Worm (Caenorhabditis elegans) whole organism, young adult: ENCODE results near the gene wht-6.

Experiments used
- B0035.1 ChIP-seq: sonication (generic microtip); optimal IDR thresholded peaks from 2 replicates; lab custom pipeline; 2016; ENCODE audit warnings: missing genetic modification characterization, mild to moderate bottlenecking, missing compliant biosample characterization, missing genotype, missing genetic modification reagents
- B0261.1 ChIP-seq: sonication (generic microtip); optimal IDR thresholded peaks from 2 replicates; lab custom pipeline; 2016; ENCODE audit warnings: mild to moderate bottlenecking, missing genetic modification characterization, moderate library complexity, missing compliant biosample characterization
- B0336.3 ChIP-seq: fragments of 200-800 bp; sonication (Bioruptor generic); IDR thresholded peaks from 2 replicates; pipeline ENCODE4 v1.3.6; 2022; ENCODE audit warnings: missing genetic modification characterization, missing compliant biosample characterization
- F10E7.11 ChIP-seq: sonication (generic microtip); optimal IDR thresholded peaks from 2 replicates; lab custom pipeline; 2017; ENCODE audit warnings: mild to moderate bottlenecking, missing genetic modification characterization, moderate library complexity, missing compliant biosample characterization
- F22D6.2 ChIP-seq: sonication (generic microtip); optimal IDR thresholded peaks from 2 replicates; lab custom pipeline; 2016; ENCODE audit warnings: mild to moderate bottlenecking, missing genetic modification characterization, missing compliant biosample characterization
- F23B12.7 ChIP-seq: sonication (generic microtip); optimal IDR thresholded peaks from 2 replicates; lab custom pipeline; 2017; ENCODE audit warnings: missing genetic modification characterization, mild to moderate bottlenecking, missing compliant biosample characterization, antibody characterized with exemption, moderate library complexity; ENCODE audit not compliant: insufficient read depth
- F55B11.4 ChIP-seq: sonication (generic microtip); optimal IDR thresholded peaks from 2 replicates; lab custom pipeline; 2016; ENCODE audit warnings: missing compliant biosample characterization, missing genetic modification characterization, borderline replicate concordance; ENCODE audit not compliant: insufficient read depth
- F57C9.4 ChIP-seq: sonication (generic microtip); optimal IDR thresholded peaks from 2 replicates; lab custom pipeline; 2017; ENCODE audit warnings: mild to moderate bottlenecking, missing genetic modification characterization, missing compliant biosample characterization
- Y53F4B.3 ChIP-seq: fragments of 200-800 bp; sonication (Bioruptor generic); IDR thresholded peaks from 2 replicates; pipeline ENCODE4 v1.3.6; 2022; ENCODE audit warnings: missing genetic modification reagents, missing genetic modification characterization, missing compliant biosample characterization
- Y79H2A.3 ChIP-seq: fragments of 200-800 bp; sonication (Bioruptor generic); conservative IDR thresholded peaks from 2 replicates; pipeline ENCODE4 v1.3.6; 2022; ENCODE audit warnings: missing genetic modification reagents, missing genetic modification characterization, missing compliant biosample characterization
- akir-1 ChIP-seq: fragments of 200-800 bp; sonication (Bioruptor generic); optimal IDR thresholded peaks from 2 replicates; lab custom pipeline; 2018; ENCODE audit warnings: mild to moderate bottlenecking, missing genetic modification characterization, moderate library complexity, missing compliant biosample characterization
- aptf-3 ChIP-seq: fragments of 200-800 bp; sonication (Bioruptor generic); IDR thresholded peaks from 2 replicates; pipeline ENCODE4 v1.3.6; 2022; ENCODE audit warnings: missing genetic modification characterization, missing compliant biosample characterization
- athp-1 ChIP-seq: sonication (generic microtip); optimal IDR thresholded peaks from 2 replicates; lab custom pipeline; 2017; ENCODE audit warnings: mild to moderate bottlenecking, missing genetic modification characterization, missing compliant biosample characterization
- attf-5 ChIP-seq: fragments of 200-800 bp; sonication (Bioruptor generic); optimal IDR thresholded peaks from 2 replicates; lab custom pipeline; 2018; ENCODE audit warnings: mild to moderate bottlenecking, missing genetic modification characterization, missing compliant biosample characterization
- ceh-27 ChIP-seq: fragments of 200-800 bp; sonication (Bioruptor generic); optimal IDR thresholded peaks from 2 replicates; lab custom pipeline; 2018; ENCODE audit warnings: mild to moderate bottlenecking, missing genetic modification characterization, moderate library complexity, missing compliant biosample characterization
- ceh-58 ChIP-seq: fragments of 200-800 bp; sonication (Bioruptor generic); IDR thresholded peaks from 2 replicates; pipeline ENCODE4 v1.3.6; 2022; ENCODE audit warnings: missing genetic modification characterization, missing compliant biosample characterization
- dox-1 ChIP-seq: fragments of 200-800 bp; sonication (Bioruptor generic); IDR thresholded peaks from 2 replicates; pipeline ENCODE4 v1.3.6; 2022; ENCODE audit warnings: missing genetic modification reagents, missing genetic modification characterization, missing compliant biosample characterization
- efl-1 ChIP-seq: fragments of 150-350 bp; optimal IDR thresholded peaks from 2 replicates; lab custom pipeline; 2014; ENCODE audit warnings: missing biosample characterization, missing genetic modification reagents, missing genetic modification characterization
- ets-4 ChIP-seq: fragments of 200-800 bp; sonication (Bioruptor generic); optimal IDR thresholded peaks from 2 replicates; lab custom pipeline; 2018; ENCODE audit warnings: mild to moderate bottlenecking, missing genetic modification characterization, missing compliant biosample characterization
- fkh-3 ChIP-seq: sonication (generic microtip); optimal IDR thresholded peaks from 2 replicates; lab custom pipeline; 2016; ENCODE audit warnings: mild to moderate bottlenecking, missing genetic modification characterization, missing compliant biosample characterization
- him-1 ChIP-seq: sonication (generic microtip); optimal IDR thresholded peaks from 2 replicates; lab custom pipeline; 2016; ENCODE audit warnings: missing genotype, missing genetic modification reagents, missing genetic modification characterization, missing compliant biosample characterization
- hmg-20 ChIP-seq: fragments of 200-800 bp; sonication (Bioruptor generic); IDR thresholded peaks from 2 replicates; pipeline ENCODE4 v1.3.6; 2022; ENCODE audit warnings: missing genetic modification reagents, missing genetic modification characterization, missing compliant biosample characterization
- let-526 ChIP-seq: fragments of 200-800 bp; sonication (Bioruptor generic); IDR thresholded peaks from 2 replicates; pipeline ENCODE4 v1.3.6; 2022; ENCODE audit warnings: missing genetic modification reagents, missing genetic modification characterization, missing compliant biosample characterization
- lin-26 ChIP-seq: fragments of 200-800 bp; sonication (Bioruptor generic); IDR thresholded peaks from 2 replicates; pipeline ENCODE4 v1.3.6; 2022; ENCODE audit warnings: missing genetic modification reagents, missing genetic modification characterization, missing compliant biosample characterization
- lin-35 ChIP-seq, 3 experiments: fragments of 150-350 bp in 2 of 3; sonication (generic microtip) in 1 of 3; optimal IDR thresholded peaks; 2 replicates each; lab custom pipeline; 2014 to 2018; ENCODE audit warnings: missing biosample characterization in 3 of 3, missing genetic modification characterization in 3 of 3, missing genetic modification reagents in 3 of 3
- madf-10 ChIP-seq: sonication (generic microtip); optimal IDR thresholded peaks from 2 replicates; lab custom pipeline; 2016; ENCODE audit warnings: mild to moderate bottlenecking, missing genetic modification characterization, missing compliant biosample characterization
- nhr-179 ChIP-seq: sonication (generic microtip); optimal IDR thresholded peaks from 2 replicates; lab custom pipeline; 2016; ENCODE audit warnings: mild to moderate bottlenecking, missing genetic modification characterization, missing compliant biosample characterization
- rpc-1 ChIP-seq, 2 experiments: fragments of 150-350 bp in 1 of 2; sonication (generic microtip) in 1 of 2; optimal IDR thresholded peaks; 2 replicates each; lab custom pipeline; 2014 to 2018; ENCODE audit warnings: missing biosample characterization in 1 of 2, missing genetic modification characterization in 1 of 2, missing genetic modification reagents in 1 of 2, missing genotype in 1 of 2
- sea-2 ChIP-seq: fragments of 200-800 bp; sonication (Bioruptor generic); IDR thresholded peaks from 2 replicates; pipeline ENCODE4 v1.3.6; 2022; ENCODE audit warnings: missing genetic modification characterization, missing compliant biosample characterization
- snpc-3.4 ChIP-seq: sonication (generic microtip); optimal IDR thresholded peaks from 2 replicates; lab custom pipeline; 2017; ENCODE audit warnings: missing genetic modification characterization, mild to moderate bottlenecking, missing compliant biosample characterization, antibody characterized with exemption, moderate library complexity, missing genotype, missing genetic modification reagents
- tbp1 ChIP-seq: fragments of 200-800 bp; sonication (Bioruptor generic); optimal IDR thresholded peaks from 2 replicates; lab custom pipeline; 2018; ENCODE audit warnings: mild to moderate bottlenecking, missing genetic modification characterization, missing compliant biosample characterization
- tlf-1 ChIP-seq: fragments of 200-800 bp; sonication (Bioruptor generic); optimal IDR thresholded peaks from 2 replicates; lab custom pipeline; 2018; ENCODE audit warnings: mild to moderate bottlenecking, missing genetic modification characterization, missing compliant biosample characterization
- xnd-1 ChIP-seq: sonication (generic microtip); optimal IDR thresholded peaks from 2 replicates; lab custom pipeline; 2016; ENCODE audit warnings: missing genotype, missing genetic modification reagents, missing genetic modification characterization, missing compliant biosample characterization
- ztf-25 ChIP-seq: fragments of 200-800 bp; sonication (Bioruptor generic); IDR thresholded peaks from 2 replicates; pipeline ENCODE4 v1.3.6; 2022; ENCODE audit warnings: missing genetic modification reagents, missing genetic modification characterization, missing compliant biosample characterization

The wht-6 gene

ce11 chrIII:6508327-6508726 lies 36.8 kb downstream of the wht-6 start:
- TF ChIP-seq efl-1 (GFP tag; lab: Kevin White, UChicago): no peak

DNA sequence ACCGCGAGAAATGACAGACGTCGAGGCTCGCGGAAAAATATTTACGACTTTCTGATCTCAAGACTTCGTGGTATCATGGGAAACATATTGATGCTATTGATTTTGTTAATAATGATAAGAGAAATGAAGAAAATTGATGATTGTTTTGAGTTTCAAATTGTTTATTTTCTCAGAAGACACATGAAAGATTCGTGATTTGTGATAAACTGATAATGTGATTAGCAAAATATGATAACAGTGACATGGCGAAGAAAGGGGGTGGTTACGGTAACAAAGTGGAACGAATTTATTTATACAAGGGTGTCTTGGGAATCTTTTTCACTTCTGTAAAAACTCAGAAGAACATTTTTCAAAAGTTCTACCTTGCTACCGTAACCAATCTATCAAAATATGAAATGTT lies 37.8 kb downstream of the wht-6 start:
- TF ChIP-seq attf-5 (GFP tag; lab: Kevin White, UChicago) (no peak), lin-26 (GFP tag; lab: Robert Waterston, UW) (peak; percentile 46)
- TF ChIP-seq, all 124 proteins: peak for 1

DNA sequence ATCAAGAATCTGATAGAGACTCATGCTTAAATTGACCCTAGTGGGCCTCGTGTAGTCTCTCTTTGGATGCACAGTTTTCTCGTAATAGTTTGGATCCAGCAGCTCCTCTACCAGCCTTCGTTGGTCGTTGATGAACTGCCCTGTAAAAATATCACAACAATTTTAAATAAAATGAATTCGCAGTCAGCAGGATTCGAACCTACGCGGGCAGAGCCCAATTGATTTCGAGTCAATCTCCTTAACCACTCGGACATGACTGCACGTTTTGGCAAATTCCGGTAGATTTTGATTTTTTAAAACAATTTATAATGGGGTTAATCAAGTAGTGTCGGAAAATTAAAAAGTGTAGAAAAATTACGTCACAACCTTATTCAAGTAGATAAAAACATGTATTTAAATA lies 42.2 kb downstream of the wht-6 start:
- peak; percentile 81 for TF ChIP-seq tbp1 (GFP tag; lab: Kevin White, UChicago)
- peak; percentile 56 for TF ChIP-seq B0261.1
- TF ChIP-seq ztf-25 (GFP tag; lab: Robert Waterston, UW): peak; percentile 36; the same call in 1 of the 2 replicates
- TF ChIP-seq lin-26 (GFP tag; lab: Robert Waterston, UW): peak; percentile 73
- TF ChIP-seq rpc-1 (optimal IDR thresholded peaks at IDR 0.05; lab: Kevin White, UChicago): peak; percentile 44
- TF ChIP-seq rpc-1 (tag; optimal IDR thresholded peaks at IDR 0.05; lab: Kevin White, UChicago): peak; percentile 75
- TF ChIP-seq him-1 (tag; lab: Kevin White, UChicago): peak; percentile 70
- TF ChIP-seq F23B12.7 (tag; lab: Kevin White, UChicago): peak; percentile 33

DNA sequence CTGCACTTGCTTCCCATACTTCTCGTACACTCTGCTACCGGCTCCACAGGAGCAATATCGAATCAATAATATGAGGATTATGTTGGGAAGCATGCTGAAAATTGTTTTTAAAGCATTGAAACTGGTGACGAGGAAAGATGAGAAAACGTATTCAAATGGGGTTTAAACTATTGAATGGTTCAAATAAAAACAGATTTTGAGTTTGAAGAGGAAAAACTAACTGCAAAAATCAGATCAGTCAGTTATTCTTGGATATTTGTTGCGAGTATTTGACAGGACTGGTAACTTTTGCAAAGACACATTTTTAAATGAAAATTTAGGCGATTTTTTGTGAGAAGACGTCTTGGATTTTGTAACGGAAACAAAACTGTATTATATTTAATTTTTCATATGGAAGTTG lies 43.1 kb downstream of the wht-6 start, which contains the start of gene acr-5:
acr-5 (minus strand) TSS at position 101 of the 400 bp plus-strand sequence.
- TF ChIP-seq dox-1 (GFP tag; lab: Robert Waterston, UW) (no peak), ets-4 (GFP tag; lab: Kevin White, UChicago) (no peak), athp-1 (tag; lab: Kevin White, UChicago) (no peak), aptf-3 (GFP tag; lab: Robert Waterston, UW) (no peak), let-526 (GFP tag; lab: Robert Waterston, UW) (no peak), xnd-1 (tag; lab: Kevin White, UChicago) (no peak), F55B11.4 (tag; lab: Kevin White, UChicago) (no peak), ceh-58 (GFP tag; lab: Robert Waterston, UW) (no peak), nhr-179 (tag; lab: Kevin White, UChicago) (no peak), B0035.1 (tag; lab: Kevin White, UChicago) (no peak), F57C9.4 (tag; lab: Kevin White, UChicago) (no peak), ceh-27 (no peak), Y53F4B.3 (GFP tag; lab: Robert Waterston, UW) (no peak), F10E7.11 (tag; lab: Kevin White, UChicago) (no peak), sea-2 (GFP tag; lab: Robert Waterston, UW) (no peak)

DNA sequence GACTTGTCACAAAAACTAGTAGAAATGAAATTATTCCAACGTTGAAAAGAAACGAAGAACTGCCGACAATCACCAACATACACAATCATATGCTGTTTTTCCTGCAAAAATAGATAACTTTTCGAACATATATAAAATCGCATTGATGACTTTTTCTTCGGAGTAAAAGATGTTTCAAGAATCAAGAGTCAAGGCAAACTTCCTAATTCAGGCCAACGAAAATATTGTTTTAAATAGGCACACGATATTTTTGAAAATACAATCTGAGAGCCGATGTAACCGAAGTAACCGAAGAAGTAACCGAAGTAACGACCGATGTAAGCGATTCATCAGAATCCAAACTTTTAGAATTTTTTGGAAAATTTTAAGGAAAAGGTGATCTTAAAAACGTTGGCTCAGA lies 48.4 kb downstream of the wht-6 start, which contains the start of gene C09E7.10:
C09E7.10 (minus strand) TSS at position 101 of the 400 bp plus-strand sequence.
- TF ChIP-seq lin-26 (GFP tag; lab: Robert Waterston, UW) (no peak), tlf-1 (GFP tag; lab: Kevin White, UChicago) (no peak), snpc-3.4 (tag; lab: Kevin White, UChicago) (no peak), Y79H2A.3 (GFP tag; lab: Robert Waterston, UW) (no peak), hmg-20 (GFP tag; lab: Robert Waterston, UW) (no peak), madf-10 (no peak), fkh-3 (tag; lab: Kevin White, UChicago) (no peak), F22D6.2 (no peak), attf-5 (GFP tag; lab: Kevin White, UChicago) (no peak), akir-1 (no peak), lin-35 (GFP tag; optimal IDR thresholded peaks at IDR 0.05; lab: Kevin White, UChicago) (no peak), B0336.3 (no peak), nhr-179 (tag; lab: Kevin White, UChicago) (no peak)
